Fruit fly (Drosophila melanogaster) whole organism, prepupa: ENCODE measurements around the gene Clk.

Source experiments
- Blimp-1 ChIP-seq: fragments of 200-800 bp; sonication (Bioruptor generic); optimal IDR thresholded peaks from 3 replicates; lab custom pipeline; 2017; ENCODE audit warnings: missing biosample characterization, missing genetic modification characterization, mild to moderate bottlenecking, moderate library complexity, missing genetic modification reagents
- CG10669 ChIP-seq: fragments of 200-800 bp; sonication (Bioruptor generic); optimal IDR thresholded peaks from 3 replicates; lab custom pipeline; 2018; ENCODE audit warnings: missing biosample characterization, mild to moderate bottlenecking, missing genetic modification characterization, moderate library complexity
- CG15336 ChIP-seq: fragments of 200-800 bp; sonication (Bioruptor generic); IDR thresholded peaks from 2 replicates; pipeline ENCODE4 v1.3.6; 2022; ENCODE audit warnings: missing biosample characterization, missing genetic modification characterization
- CG16779 ChIP-seq: fragments of 200-800 bp; sonication (Bioruptor generic); optimal IDR thresholded peaks from 3 replicates; lab custom pipeline; 2017; ENCODE audit warnings: missing biosample characterization, mild to moderate bottlenecking, missing genetic modification characterization
- CG3032 ChIP-seq: fragments of 200-800 bp; optimal IDR thresholded peaks from 2 replicates; lab custom pipeline; 2019; ENCODE audit warnings: missing biosample characterization, mild to moderate bottlenecking, missing genetic modification characterization, moderate library complexity
- CG31627 ChIP-seq: fragments of 200-800 bp; sonication (Bioruptor generic); optimal IDR thresholded peaks from 3 replicates; lab custom pipeline; 2016; ENCODE audit warnings: missing biosample characterization, missing genetic modification characterization
- CG32006 ChIP-seq: fragments of 200-800 bp; sonication (Bioruptor generic); optimal IDR thresholded peaks from 3 replicates; lab custom pipeline; 2017; ENCODE audit warnings: missing biosample characterization, mild to moderate bottlenecking, missing genetic modification characterization
- CG6163 ChIP-seq: fragments of 200-800 bp; sonication (Bioruptor generic); IDR thresholded peaks from 3 replicates; pipeline ENCODE4 v1.3.6; 2022; ENCODE audit warnings: missing biosample characterization, missing genetic modification characterization
- CG6276 ChIP-seq: fragments of 200-800 bp; sonication (Bioruptor generic); optimal IDR thresholded peaks from 2 replicates; lab custom pipeline; 2017; ENCODE audit warnings: missing biosample characterization, mild to moderate bottlenecking, missing genetic modification characterization
- CG6808 ChIP-seq: fragments of 200-800 bp; sonication (Bioruptor generic); optimal IDR thresholded peaks from 3 replicates; lab custom pipeline; 2017; ENCODE audit warnings: missing biosample characterization, missing genetic modification characterization, mild to moderate bottlenecking, moderate library complexity, missing genetic modification reagents
- CG8119 ChIP-seq: fragments of 200-800 bp; sonication (Bioruptor generic); IDR thresholded peaks from 3 replicates; pipeline ENCODE4 v1.3.6; 2022; ENCODE audit warnings: missing biosample characterization, missing genetic modification characterization
- Eip78C ChIP-seq: fragments of 200-800 bp; sonication (Bioruptor generic); peaks from one replicate; lab custom pipeline; 2016; ENCODE audit warnings: missing biosample characterization, missing genetic modification characterization
- Eip93F ChIP-seq: fragments of 200-800 bp; sonication (Bioruptor generic); optimal IDR thresholded peaks from 2 replicates; lab custom pipeline; 2016; ENCODE audit warnings: missing biosample characterization, mild to moderate bottlenecking, missing genetic modification characterization
- Ets21C ChIP-seq: fragments of 200-800 bp; sonication (Bioruptor generic); optimal IDR thresholded peaks from 3 replicates; lab custom pipeline; 2016; ENCODE audit warnings: missing biosample characterization, missing genetic modification characterization
- Ets96B ChIP-seq: fragments of 200-800 bp; optimal IDR thresholded peaks from 2 replicates; lab custom pipeline; 2019; ENCODE audit warnings: missing biosample characterization, mild to moderate bottlenecking, missing genetic modification characterization, moderate library complexity
- Hr38 ChIP-seq: sonication (Bioruptor generic); optimal IDR thresholded peaks from 2 replicates; lab custom pipeline; 2016; ENCODE audit warnings: missing biosample characterization, missing genetic modification characterization
- Lpt ChIP-seq: fragments of 200-800 bp; sonication (Bioruptor generic); optimal IDR thresholded peaks from 3 replicates; lab custom pipeline; 2016; ENCODE audit warnings: missing biosample characterization, missing genetic modification characterization
- Smox ChIP-seq: fragments of 200-800 bp; sonication (Bioruptor generic); optimal IDR thresholded peaks from 3 replicates; lab custom pipeline; 2016; ENCODE audit warnings: missing biosample characterization, missing genetic modification characterization
- acj6 ChIP-seq: fragments of 200-800 bp; sonication (Bioruptor generic); optimal IDR thresholded peaks from 3 replicates; lab custom pipeline; 2016; ENCODE audit warnings: missing biosample characterization, missing genetic modification characterization
- cyc ChIP-seq: fragments of 200-800 bp; sonication (Bioruptor generic); optimal IDR thresholded peaks from 3 replicates; lab custom pipeline; 2016; ENCODE audit warnings: missing biosample characterization, missing genetic modification characterization
- dsx ChIP-seq: fragments of 200-800 bp; optimal IDR thresholded peaks from 3 replicates; lab custom pipeline; 2019; ENCODE audit warnings: missing biosample characterization, mild to moderate bottlenecking, missing genetic modification characterization, moderate library complexity; ENCODE audit not compliant: poor library complexity, severe bottlenecking
- eg ChIP-seq: fragments of 200-800 bp; sonication (Bioruptor generic); IDR thresholded peaks from 3 replicates; pipeline ENCODE4 v1.3.6; 2022; ENCODE audit warnings: missing biosample characterization, missing genetic modification characterization
- fd59A ChIP-seq: fragments of 200-800 bp; sonication (Bioruptor generic); optimal IDR thresholded peaks from 2 replicates; lab custom pipeline; 2017; ENCODE audit warnings: missing biosample characterization, mild to moderate bottlenecking, missing genetic modification characterization, missing genetic modification reagents
- fkh ChIP-seq: fragments of 200-800 bp; sonication (Bioruptor generic); optimal IDR thresholded peaks from 3 replicates; lab custom pipeline; 2017; ENCODE audit warnings: missing biosample characterization, mild to moderate bottlenecking, missing genetic modification characterization, moderate library complexity
- pdm3 ChIP-seq: fragments of 200-800 bp; sonication (Bioruptor generic); optimal IDR thresholded peaks from 3 replicates; lab custom pipeline; 2016; ENCODE audit warnings: missing biosample characterization, missing genetic modification characterization
- salr ChIP-seq, 2 experiments: fragments of 200-800 bp; sonication (Bioruptor generic); optimal IDR thresholded peaks; 3 replicates each; lab custom pipeline; 2016 to 2018; ENCODE audit warnings: missing biosample characterization in 2 of 2, missing genetic modification characterization in 2 of 2, mild to moderate bottlenecking in 1 of 2
- svp ChIP-seq: fragments of 200-800 bp; sonication (Bioruptor generic); peaks from one replicate; lab custom pipeline; 2016; ENCODE audit warnings: missing biosample characterization, missing genetic modification characterization
- vri ChIP-seq: fragments of 200-800 bp; sonication (Bioruptor generic); optimal IDR thresholded peaks from 3 replicates; lab custom pipeline; 2016; ENCODE audit warnings: missing biosample characterization, mild to moderate bottlenecking, missing genetic modification characterization

Gene Clk

DNA sequence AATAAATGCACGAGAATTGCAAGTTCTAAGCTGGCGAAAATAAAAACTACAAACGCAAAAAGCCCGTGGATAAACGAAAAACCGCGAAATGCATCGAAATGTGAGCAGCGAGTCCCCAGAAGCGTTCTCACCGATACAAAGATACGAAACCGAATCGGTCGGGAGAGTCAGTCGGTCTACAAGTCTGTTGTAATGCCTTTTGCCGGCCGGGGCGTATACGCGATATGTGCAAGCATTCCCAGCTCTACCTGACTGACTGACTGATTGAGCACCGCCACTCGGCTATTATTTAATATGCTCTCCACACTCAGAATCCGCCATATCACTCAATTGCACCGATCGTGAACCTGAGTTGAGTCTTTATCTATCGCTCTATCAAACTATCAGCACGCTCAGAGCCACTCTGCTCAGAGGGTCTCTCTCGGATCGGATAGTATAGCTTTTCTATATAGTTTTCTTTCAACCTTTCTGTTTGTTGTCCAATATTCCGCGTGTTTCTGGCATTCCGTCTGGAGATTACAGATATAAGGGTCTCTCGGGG is at the start of gene Clk:
Gene Clk, minus strand, starts transcription at position 239 of the 541 bp plus-strand sequence.
- TF ChIP-seq CG10669 (GFP tag; lab: Kevin White, UChicago), result no peak
- peak; percentile 11 for TF ChIP-seq vri (GFP tag; lab: Kevin White, UChicago)

DNA sequence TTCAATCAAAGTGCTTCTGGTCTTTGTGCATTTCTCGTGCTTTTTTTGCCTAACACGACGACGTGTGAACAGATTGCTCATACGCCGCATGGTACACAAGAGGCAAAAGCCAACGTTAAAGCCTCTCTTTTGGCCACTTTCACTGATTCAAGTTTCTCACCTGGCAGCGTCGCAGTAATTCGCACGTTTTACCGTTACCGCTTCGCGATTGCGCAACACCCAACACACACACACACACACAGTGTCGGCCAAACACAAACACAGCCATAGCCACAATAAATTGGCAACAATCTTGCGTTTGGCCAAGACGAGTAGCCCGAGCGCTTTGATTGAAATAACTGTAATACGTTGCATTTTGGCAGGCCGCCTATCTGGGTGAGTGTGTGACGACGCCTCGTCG is 47.8 kb upstream of the Clk start:
- TF ChIP-seq Smox (GFP tag; lab: Kevin White, UChicago) (no peak), Lpt (GFP tag; lab: Kevin White, UChicago) (no peak), CG31627 (no peak), Eip93F (GFP tag; lab: Kevin White, UChicago) (no peak), Ets21C (GFP tag; lab: Kevin White, UChicago) (no peak), CG3032 (no peak), CG6163 (GFP tag; lab: Robert Waterston, UW) (no peak), CG6276 (GFP tag; lab: Kevin White, UChicago) (no peak), acj6 (GFP tag; lab: Kevin White, UChicago) (no peak), cyc (GFP tag; lab: Kevin White, UChicago) (no peak), Hr38 (no peak), fkh (GFP tag; lab: Kevin White, UChicago) (no peak), Eip78C (GFP tag; lab: Kevin White, UChicago) (no peak), svp (GFP tag; lab: Kevin White, UChicago) (no peak), CG16779 (tag; lab: Kevin White, UChicago) (no peak), fd59A (GFP tag; lab: Kevin White, UChicago) (no peak)
- TF ChIP-seq, all 60 proteins: peak for 0

DNA sequence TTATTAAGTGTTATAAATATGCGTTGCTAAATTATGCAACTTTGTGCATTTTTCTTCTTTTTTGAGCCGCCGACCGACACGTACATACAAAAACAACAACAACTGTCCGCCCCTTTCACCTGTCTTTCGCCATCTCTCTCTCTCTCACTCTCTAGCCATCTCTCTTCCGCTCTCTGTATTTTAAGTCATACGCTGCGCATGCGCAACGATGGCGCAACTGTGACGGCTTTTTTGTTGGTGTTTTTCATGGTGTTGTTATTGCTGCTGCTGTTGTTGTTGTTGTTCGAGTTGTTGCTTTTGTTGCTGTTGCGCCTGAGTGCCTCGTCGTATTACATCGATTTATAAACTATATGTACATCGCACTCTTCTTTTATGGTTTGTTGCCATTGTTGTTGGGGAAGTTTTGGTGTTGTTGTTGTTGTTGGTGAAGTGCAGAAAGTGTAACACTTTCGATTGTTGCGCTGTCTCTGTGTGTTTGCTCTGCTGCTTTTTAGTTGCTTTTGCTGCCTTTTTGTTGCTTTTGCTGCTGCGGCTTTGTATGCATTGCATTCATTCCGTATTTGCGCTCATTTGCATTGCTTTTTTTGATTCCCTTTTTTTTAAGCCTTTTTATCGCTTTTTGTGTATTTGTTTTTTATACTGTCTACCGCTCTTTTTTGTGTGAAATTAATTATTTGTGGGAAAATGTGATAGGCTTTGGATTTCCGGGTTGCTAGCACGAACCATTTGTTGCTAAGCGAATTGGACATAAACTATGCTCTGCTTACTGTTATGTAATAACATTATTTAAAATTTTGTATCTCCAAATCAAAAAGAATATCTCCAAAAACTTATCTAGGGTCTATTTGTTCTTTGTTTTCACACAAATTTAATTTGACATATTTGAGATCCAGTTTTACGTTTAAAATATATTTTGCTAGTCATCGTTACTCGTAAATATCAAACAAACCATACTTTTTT is 46.5 kb upstream of the Clk start:
- no peak for TF ChIP-seq CG6808 (GFP tag; lab: Kevin White, UChicago)
- no peak for TF ChIP-seq salr (GFP tag; optimal IDR thresholded peaks at IDR 0.05; lab: Kevin White, UChicago)
- TF ChIP-seq Ets96B (tag; lab: Kevin White, UChicago), result no peak
- peak; percentile 34; the same call in 1 of the 2 replicates for TF ChIP-seq CG15336 (GFP tag; lab: Robert Waterston, UW)
- TF ChIP-seq Blimp-1 (GFP tag; lab: Kevin White, UChicago), result peak; percentile 83
- TF ChIP-seq eg (GFP tag; lab: Robert Waterston, UW), result 0 out of 3 replicates have a peak, but pooled peaks have one; percentile 30
- 0 out of 3 replicates have a peak, but pooled peaks have one; percentile 26 for TF ChIP-seq CG8119 (GFP tag; lab: Robert Waterston, UW)
- TF ChIP-seq dsx (GFP tag; lab: Kevin White, UChicago), result peak; percentile 26
- TF ChIP-seq Eip78C (GFP tag; lab: Kevin White, UChicago), result peak; percentile 61
- TF ChIP-seq, all 60 proteins: peak for 6

dm6 chr3L:7821169-7821568 is 45.8 kb upstream of the Clk start:
- no peak for TF ChIP-seq fkh (GFP tag; lab: Kevin White, UChicago)
- no peak for TF ChIP-seq pdm3 (GFP tag; lab: Kevin White, UChicago)
- TF ChIP-seq Blimp-1 (GFP tag; lab: Kevin White, UChicago), result peak; percentile 68

DNA sequence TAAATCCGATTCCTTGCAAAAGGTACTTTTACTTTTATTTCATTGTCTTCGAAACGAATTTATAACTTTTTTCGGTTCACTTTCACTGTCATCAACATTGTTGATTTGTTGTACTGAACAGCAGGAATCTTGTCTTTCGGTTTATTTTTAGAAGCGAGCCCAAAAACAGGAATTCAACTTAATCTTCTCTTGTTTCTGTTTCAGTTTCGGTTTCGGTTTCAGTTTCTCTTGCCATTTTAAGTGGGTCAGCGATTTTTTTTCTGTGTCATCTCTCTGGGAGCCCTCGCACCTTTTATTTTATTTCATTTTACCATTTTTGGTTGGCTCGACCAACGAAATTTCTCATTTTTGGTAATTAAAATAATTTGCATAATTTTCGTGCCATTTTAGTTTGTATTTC is 44.8 kb upstream of the Clk start:
- TF ChIP-seq CG8119 (GFP tag; lab: Robert Waterston, UW), result no peak
- TF ChIP-seq Blimp-1 (GFP tag; lab: Kevin White, UChicago), result peak; percentile 91
- no peak for TF ChIP-seq salr (GFP tag; optimal IDR thresholded peaks at IDR 0.05; lab: Kevin White, UChicago)
- no peak for TF ChIP-seq fkh (GFP tag; lab: Kevin White, UChicago)
- no peak for TF ChIP-seq CG32006 (GFP tag; lab: Kevin White, UChicago)
